Worm (Caenorhabditis elegans) whole organism, L3 larva: ENCODE data around the gene Y57G11C.51.

ENCODE experiments used
- R02D3.7 ChIP-seq: fragments of 150-350 bp; optimal IDR thresholded peaks from 2 replicates; lab custom pipeline; 2014; ENCODE audit warnings: missing biosample characterization, missing genetic modification characterization
- ZK546.5 ChIP-seq: sonication (generic microtip); optimal IDR thresholded peaks from 2 replicates; lab custom pipeline; 2017; ENCODE audit warnings: missing biosample characterization, missing genetic modification characterization
- ama-1 ChIP-seq: fragments of 150-350 bp; optimal IDR thresholded peaks from 2 replicates; lab custom pipeline; 2018
- ceh-16 ChIP-seq: sonication (generic microtip); optimal IDR thresholded peaks from 2 replicates; lab custom pipeline; 2017; ENCODE audit warnings: missing biosample characterization, missing genetic modification characterization
- ceh-28 ChIP-seq: fragments of 150-350 bp; optimal IDR thresholded peaks from 2 replicates; lab custom pipeline; 2014; ENCODE audit warnings: missing biosample characterization, missing genetic modification reagents, missing genetic modification characterization
- ceh-82 ChIP-seq: fragments of 150-350 bp; optimal IDR thresholded peaks from 2 replicates; lab custom pipeline; 2014; ENCODE audit warnings: missing biosample characterization, missing genetic modification characterization
- ceh-9 ChIP-seq: sonication (generic microtip); optimal IDR thresholded peaks from 2 replicates; lab custom pipeline; 2018; ENCODE audit warnings: missing biosample characterization, missing genetic modification characterization
- egl-27 ChIP-seq: sonication (generic microtip); optimal IDR thresholded peaks from 4 replicates; lab custom pipeline; 2017; ENCODE audit warnings: missing biosample characterization, missing genetic modification reagents, missing genetic modification characterization
- elt-1 ChIP-seq: fragments of 150-350 bp; optimal IDR thresholded peaks from 2 replicates; lab custom pipeline; 2014; ENCODE audit warnings: missing biosample characterization, missing genetic modification characterization
- elt-2 ChIP-seq: sonication (generic microtip); optimal IDR thresholded peaks from 2 replicates; lab custom pipeline; 2016; ENCODE audit warnings: missing genetic modification reagents, mild to moderate bottlenecking, missing genetic modification characterization, missing compliant biosample characterization
- eor-1 ChIP-seq, 2 experiments: fragments of 150-350 bp; optimal IDR thresholded peaks; 2 replicates each; lab custom pipeline; 2014 to 2018; ENCODE audit warnings: missing biosample characterization in 2 of 2, missing genetic modification characterization in 2 of 2
- fkh-10 ChIP-seq: sonication (generic microtip); optimal IDR thresholded peaks from 2 replicates; lab custom pipeline; 2017; ENCODE audit warnings: missing biosample characterization, missing genetic modification reagents, missing genetic modification characterization
- fkh-2 ChIP-seq: fragments of 150-350 bp; optimal IDR thresholded peaks from 2 replicates; lab custom pipeline; 2014; ENCODE audit warnings: missing biosample characterization, missing genetic modification reagents, missing genetic modification characterization
- fos-1 ChIP-seq: fragments of 150-350 bp; optimal IDR thresholded peaks from 2 replicates; lab custom pipeline; 2014; ENCODE audit warnings: missing biosample characterization, missing genetic modification characterization
- hmg-11 ChIP-seq: sonication (generic microtip); optimal IDR thresholded peaks from 2 replicates; lab custom pipeline; 2016; ENCODE audit warnings: missing genetic modification characterization, missing compliant biosample characterization
- jun-1 ChIP-seq: fragments of 150-350 bp; optimal IDR thresholded peaks from 2 replicates; lab custom pipeline; 2014; ENCODE audit warnings: missing biosample characterization, missing genetic modification reagents, missing genetic modification characterization
- lin-15B ChIP-seq: fragments of 150-350 bp; optimal IDR thresholded peaks from 2 replicates; lab custom pipeline; 2014; ENCODE audit warnings: missing biosample characterization, missing genetic modification characterization
- lin-39 ChIP-seq: fragments of 150-350 bp; optimal IDR thresholded peaks from 2 replicates; lab custom pipeline; 2018; ENCODE audit warnings: missing biosample characterization, missing genetic modification reagents, missing genetic modification characterization
- lsy-12 ChIP-seq: sonication (generic microtip); optimal IDR thresholded peaks from 2 replicates; lab custom pipeline; 2016; ENCODE audit warnings: mild to moderate bottlenecking, missing genetic modification characterization, missing compliant biosample characterization
- mdl-1 ChIP-seq: fragments of 150-350 bp; optimal IDR thresholded peaks from 2 replicates; lab custom pipeline; 2014; ENCODE audit warnings: missing biosample characterization, missing genetic modification characterization
- mml-1 ChIP-seq: fragments of 150-350 bp; sonication (generic microtip); optimal IDR thresholded peaks from 3 replicates; lab custom pipeline; 2014; ENCODE audit warnings: missing biosample characterization, missing genetic modification characterization
- nfya-1 ChIP-seq: sonication (generic microtip); optimal IDR thresholded peaks from 2 replicates; lab custom pipeline; 2017; ENCODE audit warnings: missing genetic modification characterization, mild to moderate bottlenecking, missing compliant biosample characterization, antibody characterized with exemption, moderate library complexity; ENCODE audit not compliant: insufficient read depth
- nhr-11 ChIP-seq: fragments of 150-350 bp; optimal IDR thresholded peaks from 2 replicates; lab custom pipeline; 2014; ENCODE audit warnings: missing biosample characterization, missing genetic modification characterization
- nhr-23 ChIP-seq: fragments of 150-350 bp; optimal IDR thresholded peaks from 2 replicates; lab custom pipeline; 2014; ENCODE audit warnings: missing biosample characterization, missing genetic modification reagents, missing genetic modification characterization
- nhr-43 ChIP-seq: sonication (generic microtip); optimal IDR thresholded peaks from 2 replicates; lab custom pipeline; 2016; ENCODE audit warnings: mild to moderate bottlenecking, missing genetic modification characterization, missing compliant biosample characterization; ENCODE audit not compliant: poor library complexity, severe bottlenecking
- nhr-67 ChIP-seq: fragments of 150-350 bp; optimal IDR thresholded peaks from 2 replicates; lab custom pipeline; 2014; ENCODE audit warnings: missing biosample characterization, missing genetic modification characterization
- pha-4 ChIP-seq: fragments of 150-350 bp; optimal IDR thresholded peaks from 2 replicates; lab custom pipeline; 2014; ENCODE audit warnings: missing biosample characterization, missing genetic modification reagents, missing genetic modification characterization
- pqm-1 ChIP-seq: fragments of 150-350 bp; optimal IDR thresholded peaks from 2 replicates; lab custom pipeline; 2017; ENCODE audit warnings: missing biosample characterization, missing genetic modification characterization, inconsistent platforms
- snpc-4 ChIP-seq: fragments of 150-350 bp; optimal IDR thresholded peaks from 2 replicates; lab custom pipeline; 2014; ENCODE audit warnings: missing biosample characterization, missing genetic modification characterization
- zag-1 ChIP-seq: fragments of 150-350 bp; optimal IDR thresholded peaks from 2 replicates; lab custom pipeline; 2014; ENCODE audit warnings: missing biosample characterization, missing genetic modification characterization
- ztf-11 ChIP-seq: fragments of 150-350 bp; optimal IDR thresholded peaks from 2 replicates; lab custom pipeline; 2014; ENCODE audit warnings: missing biosample characterization, missing genetic modification characterization
- ztf-4 ChIP-seq: fragments of 150-350 bp; optimal IDR thresholded peaks from 2 replicates; lab custom pipeline; 2014; ENCODE audit warnings: missing biosample characterization, missing genetic modification characterization

The Y57G11C.51 gene

DNA sequence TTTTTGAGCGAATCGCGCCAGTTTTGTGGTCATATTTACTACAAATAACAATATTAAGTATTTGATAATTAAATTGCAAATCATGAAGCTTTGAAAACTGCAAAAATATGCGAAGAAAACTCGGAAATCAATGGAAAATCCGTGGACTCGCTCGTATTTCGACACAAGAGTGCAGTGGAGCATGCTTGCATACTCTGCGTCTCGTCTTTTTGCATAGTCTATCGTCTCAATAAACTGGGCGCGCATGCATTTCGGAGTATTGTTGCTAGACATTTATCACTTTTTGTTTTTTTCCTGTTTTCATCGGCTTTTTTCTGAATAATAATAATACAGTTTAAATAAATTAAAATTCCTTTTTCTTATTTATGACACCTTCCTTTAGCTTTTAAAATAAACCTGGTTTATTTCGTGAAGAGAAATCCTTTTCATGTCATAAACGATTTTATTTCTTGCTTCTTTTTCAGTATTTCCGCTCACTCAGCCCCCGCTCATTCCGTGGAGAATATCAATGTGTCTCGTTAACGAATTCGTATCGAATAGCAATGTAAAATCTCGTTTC, 6.6 kb downstream of the Y57G11C.51 start, which contains the start of the genes mrps-7 and Y57G11C.3 (continued):
- TF ChIP-seq nhr-67 (no peak), ztf-11 (tag; lab: Kevin White, UChicago) (no peak), egl-27 (peak; percentile 15), ZK546.5 (tag; lab: Kevin White, UChicago) (peak; percentile 7), pha-4 (tag; lab: Kevin White, UChicago) (peak; percentile 96), elt-1 (tag; lab: Kevin White, UChicago) (peak; percentile 68), nhr-11 (tag; lab: Kevin White, UChicago) (peak; percentile 68), eor-1 (tag; optimal IDR thresholded peaks at IDR 0.05; lab: Kevin White, UChicago) (peak in 1 of 2 experiments; percentile 38), lsy-12 (tag; lab: Kevin White, UChicago) (peak; percentile 82), fkh-10 (GFP tag; lab: Kevin White, UChicago) (peak; percentile 45), ceh-28 (tag; lab: Kevin White, UChicago) (peak; percentile 80), fos-1 (tag; lab: Kevin White, UChicago) (no peak), fkh-2 (tag; lab: Kevin White, UChicago) (no peak), ztf-4 (peak; percentile 1), ceh-9 (tag; lab: Kevin White, UChicago) (no peak), nfya-1 (peak; percentile 94)

DNA sequence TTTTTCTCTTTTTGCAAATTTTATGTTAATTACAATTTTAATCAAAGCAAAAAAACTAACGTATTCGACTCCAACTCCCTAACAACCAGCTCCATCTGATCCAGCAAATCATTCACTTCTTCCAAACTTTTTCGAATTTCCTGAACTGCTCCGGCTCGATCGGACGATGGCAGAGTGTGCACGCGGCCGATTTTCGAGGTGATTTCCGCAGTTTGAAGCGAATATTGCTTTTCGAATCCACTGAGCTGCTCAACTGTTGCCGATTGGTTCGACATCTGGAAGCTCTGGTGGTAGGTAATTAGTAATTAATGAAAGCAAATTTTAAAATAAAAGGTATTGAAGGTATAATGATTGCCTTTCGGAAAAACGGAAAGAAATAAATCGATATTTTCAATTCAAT, 8.0 kb downstream of the Y57G11C.51 start, which contains the start of gene vti-1:
TSS of gene vti-1 (minus strand) at position 284 of the 400 bp plus-strand sequence.
- peak; percentile 7 for TF ChIP-seq ama-1 (lab: Kevin White, UChicago)
- no peak for TF ChIP-seq ztf-4
- no peak for TF ChIP-seq mml-1 (tag; lab: Kevin White, UChicago)

DNA sequence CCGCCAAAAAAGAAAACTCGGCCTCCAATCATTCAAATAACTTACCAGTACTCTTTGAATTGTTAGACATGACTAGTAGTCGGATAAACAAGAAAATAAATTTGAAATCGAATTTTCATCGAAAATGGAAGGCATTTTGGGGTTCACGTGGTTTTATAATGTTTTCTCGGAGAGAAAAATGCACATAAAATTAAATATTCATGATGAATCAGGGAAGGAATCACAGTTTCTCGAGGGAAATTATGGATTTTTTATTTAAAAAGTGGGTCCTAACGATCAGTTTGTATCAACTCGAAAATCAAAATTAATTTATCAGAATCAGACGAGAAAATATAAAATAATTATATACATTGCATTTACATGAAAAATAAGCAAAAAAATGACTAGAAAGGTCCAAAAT, 9.0 kb downstream of the Y57G11C.51 start, which contains the start of gene Y57G11C.5:
TSS of gene Y57G11C.5 (minus strand) at position 101 of the 400 bp plus-strand sequence.
- TF ChIP-seq ceh-82 (tag; lab: Kevin White, UChicago): no peak
- TF ChIP-seq, all 47 proteins: peak for 0

DNA sequence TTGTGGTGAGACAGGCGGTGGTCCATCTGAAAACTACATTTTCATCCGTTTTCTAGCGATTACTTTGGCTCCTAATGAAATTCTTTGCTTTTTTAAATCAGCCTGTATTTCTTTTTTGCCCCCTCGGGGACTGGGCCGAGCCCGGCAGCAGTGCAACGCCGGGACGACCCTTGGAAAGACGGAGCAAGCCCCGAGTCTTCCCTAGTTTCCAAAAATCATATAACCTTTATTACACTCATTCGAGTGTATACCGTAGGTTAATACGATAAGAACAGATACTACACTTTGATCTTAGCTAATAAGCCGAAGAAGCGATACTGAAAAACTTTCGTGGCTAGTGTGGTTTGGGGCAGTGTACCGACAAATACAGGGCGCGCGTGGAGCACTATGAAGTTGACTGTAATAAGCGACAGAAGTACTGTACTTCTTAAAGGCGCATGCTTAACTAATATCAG, 9.6 kb downstream of the Y57G11C.51 start:
- TF ChIP-seq fos-1 (tag; lab: Kevin White, UChicago) (no peak), nhr-43 (peak; percentile 29), ceh-9 (tag; lab: Kevin White, UChicago) (no peak), snpc-4 (tag; lab: Kevin White, UChicago) (peak; percentile 82), lin-15B (tag; lab: Kevin White, UChicago) (no peak)
- TF ChIP-seq, all 47 proteins: peak for 2

DNA sequence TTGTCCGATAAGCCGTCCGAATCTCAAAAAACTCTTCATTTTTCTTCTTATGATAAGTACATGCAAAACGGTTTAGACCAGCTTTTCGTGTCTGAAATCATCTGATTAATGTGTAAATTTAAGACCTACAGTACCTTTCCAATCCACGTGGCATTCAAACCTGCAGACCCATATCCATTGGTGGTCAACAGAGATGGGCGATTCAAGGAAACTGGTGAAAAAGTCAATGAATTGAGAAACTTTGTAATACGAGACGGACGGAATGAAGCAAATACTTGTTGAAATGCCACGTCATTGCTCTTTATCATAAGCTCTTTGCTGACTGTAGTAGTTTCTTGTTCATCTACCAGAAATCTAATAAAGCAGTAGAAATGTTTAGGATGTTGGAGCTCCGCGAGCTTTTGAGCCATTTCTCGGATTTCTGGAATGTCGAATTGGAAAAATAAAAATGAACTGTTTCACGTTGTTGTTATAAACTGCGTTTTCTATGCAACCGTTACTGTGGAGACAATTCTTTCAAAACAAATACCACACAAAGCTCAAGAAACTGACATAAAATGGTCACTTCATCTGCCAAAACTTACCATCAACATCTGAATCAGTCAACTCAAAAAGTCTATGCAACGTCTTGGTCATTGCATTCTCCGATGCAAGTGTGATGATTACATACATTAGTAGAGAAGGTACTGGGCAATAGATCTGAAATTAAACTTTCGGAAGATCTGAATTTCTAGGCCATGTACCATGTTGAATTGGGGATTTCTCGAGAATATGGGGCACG, 10.2 kb downstream of the Y57G11C.51 start:
- TF ChIP-seq R02D3.7 (no peak), ZK546.5 (tag; lab: Kevin White, UChicago) (no peak), ceh-16 (tag; lab: Kevin White, UChicago) (no peak), jun-1 (tag; lab: Kevin White, UChicago) (no peak), nhr-67 (no peak), nhr-23 (tag; lab: Kevin White, UChicago) (no peak), ama-1 (lab: Kevin White, UChicago) (peak; percentile 68), zag-1 (no peak), mdl-1 (no peak)
- TF ChIP-seq, all 47 proteins: peak for 1

DNA sequence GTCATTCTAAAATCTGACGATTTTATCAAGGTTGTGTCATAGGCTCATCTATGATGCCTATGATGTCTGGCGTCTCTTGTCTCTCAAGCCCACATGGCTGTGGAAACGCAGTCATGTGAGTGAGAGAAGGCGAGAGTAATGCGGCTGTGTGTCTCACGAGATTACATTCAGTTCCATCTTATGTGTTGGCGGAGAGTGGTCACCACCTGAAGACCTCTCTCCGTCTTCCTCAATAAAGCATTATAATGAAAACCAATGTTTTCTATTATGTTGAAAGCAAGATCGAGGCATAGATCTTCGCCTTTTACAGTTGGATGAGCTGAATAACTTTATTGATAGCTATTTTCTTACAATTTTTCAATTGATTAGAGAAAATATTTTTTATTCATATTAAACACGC, 11.0 kb downstream of the Y57G11C.51 start:
- TF ChIP-seq hmg-11 (tag; lab: Kevin White, UChicago) (peak; percentile 54), nhr-23 (tag; lab: Kevin White, UChicago) (peak; percentile 28), pqm-1 (tag; lab: Kevin White, UChicago) (peak; percentile 4), elt-2 (peak; percentile 26), mdl-1 (peak; percentile 28), ama-1 (lab: Kevin White, UChicago) (peak; percentile 34), lin-15B (tag; lab: Kevin White, UChicago) (peak; percentile 50), elt-1 (tag; lab: Kevin White, UChicago) (peak; percentile 32), ceh-28 (tag; lab: Kevin White, UChicago) (peak; percentile 8), snpc-4 (tag; lab: Kevin White, UChicago) (peak; percentile 31), nfya-1 (peak; percentile 69), lin-39 (tag; lab: Kevin White, UChicago) (peak; percentile 56)
